Worm (Caenorhabditis elegans) whole organism, L4 larva: ENCODE data around the gene eri-12.

ENCODE experiments used
- cey-2 ChIP-seq: sonication (generic microtip); optimal IDR thresholded peaks from 3 replicates; lab custom pipeline; 2017; ENCODE audit warnings: missing genetic modification characterization, mild to moderate bottlenecking, missing compliant biosample characterization, antibody characterized with exemption, borderline replicate concordance; ENCODE audit not compliant: insufficient read depth
- egl-27 ChIP-seq: sonication (generic microtip); optimal IDR thresholded peaks from 3 replicates; lab custom pipeline; 2017; ENCODE audit warnings: missing biosample characterization, missing genetic modification reagents, missing genetic modification characterization
- mdl-1 ChIP-seq, 2 experiments: fragments of 150-350 bp in 1 of 2; sonication (generic microtip) in 1 of 2; optimal IDR thresholded peaks; 2 replicates each; lab custom pipeline; 2014 to 2017; ENCODE audit warnings: missing biosample characterization in 2 of 2, missing genetic modification characterization in 2 of 2
- nhr-10 ChIP-seq: fragments of 150-350 bp; optimal IDR thresholded peaks from 2 replicates; lab custom pipeline; 2014; ENCODE audit warnings: missing biosample characterization, missing genetic modification characterization

ce11 chrIV:12156642-12157233, at the start of gene eri-12:
- TF ChIP-seq nhr-10 = no peak
- TF ChIP-seq cey-2 = no peak
- TF ChIP-seq egl-27 = no peak
- no peak for TF ChIP-seq mdl-1 (tag; optimal IDR thresholded peaks at IDR 0.05; lab: Kevin White, UChicago)
